Worm (Caenorhabditis elegans) whole organism, L2 larva: Measurements from ENCODE around the gene abch-1.

Experiments used
- ZK546.5 ChIP-seq: sonication (generic microtip); optimal IDR thresholded peaks from 2 replicates; lab custom pipeline; 2017; ENCODE audit warnings: missing biosample characterization, missing genetic modification characterization
- alr-1 ChIP-seq: fragments of 150-350 bp; optimal IDR thresholded peaks from 2 replicates; lab custom pipeline; 2014; ENCODE audit warnings: missing biosample characterization, missing genetic modification characterization
- ama-1 ChIP-seq: fragments of 150-350 bp; optimal IDR thresholded peaks from 2 replicates; lab custom pipeline; 2018; ENCODE audit warnings: inconsistent platforms
- elt-1 ChIP-seq: fragments of 150-350 bp; optimal IDR thresholded peaks from 2 replicates; lab custom pipeline; 2014; ENCODE audit warnings: missing biosample characterization, missing genetic modification characterization
- lin-13 ChIP-seq: fragments of 150-350 bp; optimal IDR thresholded peaks from 2 replicates; lab custom pipeline; 2014; ENCODE audit warnings: missing biosample characterization, missing genetic modification reagents, missing genetic modification characterization
- lsy-2 ChIP-seq, 2 experiments: fragments of 150-350 bp in 1 of 2; sonication (generic microtip) in 1 of 2; optimal IDR thresholded peaks; 2 replicates each; lab custom pipeline; 2014 to 2017; ENCODE audit warnings: missing biosample characterization in 2 of 2, missing genetic modification characterization in 2 of 2
- nhr-12 ChIP-seq: fragments of 150-350 bp; optimal IDR thresholded peaks from 2 replicates; lab custom pipeline; 2014; ENCODE audit warnings: missing biosample characterization, missing genetic modification characterization
- nhr-25 ChIP-seq: fragments of 150-350 bp; sonication (generic microtip); optimal IDR thresholded peaks from 3 replicates; lab custom pipeline; 2014; ENCODE audit warnings: missing biosample characterization, missing genetic modification characterization
- nhr-77 ChIP-seq: fragments of 150-350 bp; optimal IDR thresholded peaks from 2 replicates; lab custom pipeline; 2014; ENCODE audit warnings: missing biosample characterization, missing genetic modification characterization
- peb-1 ChIP-seq: fragments of 150-350 bp; optimal IDR thresholded peaks from 2 replicates; lab custom pipeline; 2014; ENCODE audit warnings: missing biosample characterization, missing genetic modification characterization
- snpc-4 ChIP-seq: fragments of 150-350 bp; optimal IDR thresholded peaks from 2 replicates; lab custom pipeline; 2014; ENCODE audit warnings: missing biosample characterization, missing genetic modification characterization

- TF ChIP-seq snpc-4 (tag; lab: Kevin White, UChicago) (no peak), nhr-77 (tag; lab: Kevin White, UChicago) (no peak), alr-1 (tag; lab: Kevin White, UChicago) (no peak), elt-1 (no peak), nhr-12 (tag; lab: Kevin White, UChicago) (no peak), nhr-25 (no peak), lin-13 (GFP tag; lab: Kevin White, UChicago) (no peak), lsy-2 (tag; optimal IDR thresholded peaks at IDR 0.05; lab: Kevin White, UChicago) (no peak), peb-1 (tag; lab: Kevin White, UChicago) (no peak), ama-1 (lab: Kevin White, UChicago) (no peak), ZK546.5 (tag; lab: Kevin White, UChicago) (no peak)
Measured at ce11 chrII:6566628-6567180, 35.3 kb upstream of the abch-1 start, which contains the start of the genes F18C5.5 and F18C5.9.
